Worm (Caenorhabditis elegans): ENCODE measurements around the gene ptr-20.

ptr-20 gene

ce11 chrII:15119537-15120360, 38.2 kb upstream of the ptr-20 start, which contains the start of gene arp-1:
TSS of gene arp-1 (plus strand) at chrII:15120301.
- TF ChIP-seq lin-26 (GFP tag; IDR thresholded peaks at IDR 0.05): no peak
- no peak for TF ChIP-seq F57A8.1 (GFP tag; optimal IDR thresholded peaks at IDR 0.05)
- TF ChIP-seq let-607 (tag; optimal IDR thresholded peaks at IDR 0.05): no peak
- no peak; the same call in 1 of the 2 replicates for TF ChIP-seq mcd-1 (GFP tag; IDR thresholded peaks at IDR 0.05)
- TF ChIP-seq bed-1 (GFP tag; IDR thresholded peaks at IDR 0.05): no peak
- TF ChIP-seq akir-1 (GFP tag; optimal IDR thresholded peaks at IDR 0.05): no peak
- no peak for TF ChIP-seq dox-1 (GFP tag; IDR thresholded peaks at IDR 0.05)
- TF ChIP-seq F10E7.11 (tag; optimal IDR thresholded peaks at IDR 0.05): no peak
- no peak for TF ChIP-seq ceh-58 (GFP tag; IDR thresholded peaks at IDR 0.05)
- no peak for TF ChIP-seq hlh-12 (tag; optimal IDR thresholded peaks at IDR 0.05)
- TF ChIP-seq ztf-3 (GFP tag; optimal IDR thresholded peaks at IDR 0.05): no peak
- TF ChIP-seq lin-35 (GFP tag; optimal IDR thresholded peaks at IDR 0.05): peak in 1 of 3 experiments; percentile 35
- no peak for TF ChIP-seq B0261.1 (tag; optimal IDR thresholded peaks at IDR 0.05)
- no peak for TF ChIP-seq ceh-100 (GFP tag; IDR thresholded peaks at IDR 0.05)
- no peak for TF ChIP-seq zfh-2 (GFP tag; conservative IDR thresholded peaks at IDR 0.05)
- no peak for TF ChIP-seq Y67H2A.10 (GFP tag; conservative IDR thresholded peaks at IDR 0.05)
- no peak for TF ChIP-seq madf-8 (GFP tag; conservative IDR thresholded peaks at IDR 0.05)
- no peak for TF ChIP-seq nhr-80 (tag; optimal IDR thresholded peaks at IDR 0.05)
- TF ChIP-seq F37B4.10 (GFP tag; IDR thresholded peaks at IDR 0.05): no peak
- TF ChIP-seq madf-3 (GFP tag; IDR thresholded peaks at IDR 0.05): no peak
- no peak for TF ChIP-seq mes-4 (tag; optimal IDR thresholded peaks at IDR 0.05)
- TF ChIP-seq K11D2.4 (GFP tag; IDR thresholded peaks at IDR 0.05): no peak
- TF ChIP-seq fkh-3 (tag; optimal IDR thresholded peaks at IDR 0.05): no peak
- no peak for TF ChIP-seq Y53F4B.3 (GFP tag; IDR thresholded peaks at IDR 0.05)
- TF ChIP-seq nhr-120 (GFP tag; IDR thresholded peaks at IDR 0.05): no peak
- no peak for TF ChIP-seq nhr-27 (tag; optimal IDR thresholded peaks at IDR 0.05)
- TF ChIP-seq B0336.3 (GFP tag; IDR thresholded peaks at IDR 0.05): no peak
- TF ChIP-seq let-526 (GFP tag; IDR thresholded peaks at IDR 0.05): no peak
- TF ChIP-seq sea-2 (GFP tag; IDR thresholded peaks at IDR 0.05): no peak
- TF ChIP-seq hmg-1.2 (GFP tag; IDR thresholded peaks at IDR 0.05): peak; percentile 37; the same call in 1 of the 2 replicates
- no peak for TF ChIP-seq rec-8 (tag; optimal IDR thresholded peaks at IDR 0.05)
- TF ChIP-seq Y53G8AR.9 (GFP tag; conservative IDR thresholded peaks at IDR 0.05): no peak
- TF ChIP-seq ama-1 (optimal IDR thresholded peaks at IDR 0.05): no peak
- no peak for TF ChIP-seq ama-1 (GFP tag; optimal IDR thresholded peaks at IDR 0.05)
- no peak for TF ChIP-seq C06A6.2 (GFP tag; conservative IDR thresholded peaks at IDR 0.05)
- no peak for TF ChIP-seq mel-28 (tag; optimal IDR thresholded peaks at IDR 0.05; ENCODE audit: borderline replicate concordance)
- TF ChIP-seq tbx-9 (tag; optimal IDR thresholded peaks at IDR 0.05; ENCODE audit: borderline replicate concordance): no peak
- TF ChIP-seq sptf-2 (GFP tag; optimal IDR thresholded peaks at IDR 0.05): peak; percentile 10
- no peak for TF ChIP-seq gei-17 (GFP tag; optimal IDR thresholded peaks at IDR 0.05)
- no peak for TF ChIP-seq K12H6.12 (tag; optimal IDR thresholded peaks at IDR 0.05)
- TF ChIP-seq pha-4 (tag; optimal IDR thresholded peaks at IDR 0.05): no peak
- no peak for TF ChIP-seq repo-1 (tag; optimal IDR thresholded peaks at IDR 0.05)
- no peak for TF ChIP-seq snpc-1.1 (tag; optimal IDR thresholded peaks at IDR 0.05; ENCODE audit: insufficient read depth)
- TF ChIP-seq ztf-22 (GFP tag; optimal IDR thresholded peaks at IDR 0.05): no peak
- TF ChIP-seq lsl-1 (GFP tag; optimal IDR thresholded peaks at IDR 0.05): peak; percentile 38
- no peak for TF ChIP-seq B0035.1 (tag; optimal IDR thresholded peaks at IDR 0.05)
- no peak for TF ChIP-seq Y95B8A.8 (GFP tag; IDR thresholded peaks at IDR 0.05)
- peak; percentile 84 for TF ChIP-seq attf-3 (GFP tag; conservative IDR thresholded peaks at IDR 0.05)
